Worm (Caenorhabditis elegans): Measurements from ENCODE around the gene C12D8.13.

ce11 chrV:10212627-10213026 is 7.9 kb downstream of the C12D8.13 start, which contains the start of gene hpo-40:
- TF ChIP-seq dao-5 (tag; optimal IDR thresholded peaks at IDR 0.05), result no peak
- no peak for TF ChIP-seq him-1 (tag; optimal IDR thresholded peaks at IDR 0.05)
